Fruit fly (Drosophila melanogaster) whole organism, adult: ENCODE measurements around the gene bcd.

Source experiments
- CG12768 ChIP-seq: fragments of 200-800 bp; sonication (Bioruptor generic); optimal IDR thresholded peaks from 2 replicates; lab custom pipeline; 2017; ENCODE audit warnings: missing biosample characterization, missing genetic modification characterization, mild to moderate bottlenecking, moderate library complexity, missing genetic modification reagents
- CG14711 ChIP-seq: fragments of 200-800 bp; sonication (Bioruptor generic); optimal IDR thresholded peaks from 2 replicates; lab custom pipeline; 2018; ENCODE audit warnings: missing biosample characterization, mild to moderate bottlenecking, missing genetic modification characterization, moderate library complexity
- CG1620 ChIP-seq: fragments of 200-800 bp; sonication (Bioruptor generic); optimal IDR thresholded peaks from 2 replicates; lab custom pipeline; 2016; ENCODE audit warnings: missing biosample characterization, missing genetic modification characterization
- CG5204 ChIP-seq: fragments of 200-800 bp; sonication (Bioruptor generic); optimal IDR thresholded peaks from 2 replicates; lab custom pipeline; 2016; ENCODE audit warnings: missing biosample characterization, missing genetic modification characterization
- bab1 ChIP-seq: fragments of 200-800 bp; sonication (Bioruptor generic); optimal IDR thresholded peaks from 3 replicates; lab custom pipeline; 2019; ENCODE audit warnings: missing biosample characterization, mild to moderate bottlenecking, missing genetic modification characterization, moderate library complexity
- cic ChIP-seq: fragments of 200-800 bp; sonication (Bioruptor generic); optimal IDR thresholded peaks from 2 replicates; lab custom pipeline; 2017; ENCODE audit warnings: missing biosample characterization, mild to moderate bottlenecking, missing genetic modification characterization, moderate library complexity
- cnc ChIP-seq, 2 experiments: fragments of >200 bp; optimal IDR thresholded peaks; 2 replicates each; lab custom pipeline; 2017
- kay ChIP-seq: fragments of 200-800 bp; sonication (Bioruptor generic); peaks from one replicate; lab custom pipeline; 2016; ENCODE audit warnings: missing biosample characterization, missing genetic modification characterization, borderline replicate concordance
- ovo ChIP-seq: fragments of 200-800 bp; sonication (Bioruptor generic); optimal IDR thresholded peaks from 2 replicates; lab custom pipeline; 2016; ENCODE audit warnings: missing biosample characterization, missing genetic modification characterization
- pad ChIP-seq: fragments of 200-800 bp; sonication (Bioruptor generic); optimal IDR thresholded peaks from 3 replicates; lab custom pipeline; 2017; ENCODE audit warnings: missing biosample characterization, missing genetic modification characterization, mild to moderate bottlenecking, moderate library complexity, missing genetic modification reagents
- tj ChIP-seq: fragments of 200-800 bp; sonication (Bioruptor generic); optimal IDR thresholded peaks from 3 replicates; lab custom pipeline; 2017; ENCODE audit warnings: missing biosample characterization, mild to moderate bottlenecking, missing genetic modification characterization, moderate library complexity

DNA sequence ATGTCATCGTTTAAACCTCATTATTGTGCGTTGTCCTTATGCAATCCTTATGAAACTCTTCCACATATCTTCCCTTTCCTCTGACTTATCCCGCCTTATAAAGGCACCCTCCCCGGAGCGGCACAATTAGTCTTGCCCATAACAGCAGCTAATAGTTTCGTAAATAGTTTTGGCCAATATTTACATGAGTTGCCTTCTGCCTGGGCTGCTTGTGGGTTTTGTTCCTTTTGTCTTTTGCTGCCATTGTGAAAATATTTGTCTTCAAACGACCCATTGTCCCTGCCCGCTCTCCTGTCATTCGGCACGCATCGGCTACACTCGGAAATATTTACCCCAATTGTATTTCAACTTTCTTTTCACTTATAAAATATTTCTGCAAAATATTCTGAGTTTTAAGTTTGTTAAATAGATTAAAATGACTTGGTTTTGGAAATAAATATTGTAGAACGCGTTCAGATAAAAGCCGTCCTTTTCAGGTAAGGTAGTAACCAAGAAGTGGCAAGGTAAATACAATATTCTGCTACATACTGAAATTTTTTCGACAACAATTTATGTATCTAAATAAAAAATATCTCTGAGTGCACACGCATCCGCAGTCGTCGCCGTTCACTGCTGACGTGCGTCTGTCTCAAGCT is 35.6 kb downstream of the bcd start:
- TF ChIP-seq pad (GFP tag; lab: Kevin White, UChicago) (no peak), CG5204 (GFP tag; lab: Kevin White, UChicago) (no peak), CG14711 (tag; lab: Kevin White, UChicago) (no peak), bab1 (no peak), kay (no peak), CG12768 (no peak), cnc (optimal IDR thresholded peaks at IDR 0.05; lab: Kevin White, UChicago) (no peak), cic (GFP tag; lab: Kevin White, UChicago) (no peak), CG1620 (GFP tag; lab: Kevin White, UChicago) (no peak), tj (no peak), ovo (GFP tag; lab: Kevin White, UChicago) (no peak)
